Fruit fly (Drosophila melanogaster) Kc167 (cell line): ENCODE measurements around the gene PGRP-LC.

Source experiments
- h ChIP-seq: fragments of >200 bp; optimal IDR thresholded peaks from 3 replicates; lab custom pipeline; 2018; ENCODE audit warnings: missing external identifiers
- psq ChIP-seq: fragments of >200 bp; optimal IDR thresholded peaks from 2 replicates; lab custom pipeline; 2017; ENCODE audit warnings: missing external identifiers

dm6 chr3L:9367431-9367867 lies 28.8 kb downstream of the PGRP-LC start:
- TF ChIP-seq psq (lab: Kevin White, UChicago): no peak
- TF ChIP-seq h (lab: Kevin White, UChicago): no peak
